Worm (Caenorhabditis elegans) whole organism, late embryonic: ENCODE data around the gene marc-5.

ENCODE experiments used
- ama-1 ChIP-seq: fragments of 150-350 bp; optimal IDR thresholded peaks from 2 replicates; lab custom pipeline; 2014
- ceh-34 ChIP-seq: sonication (generic microtip); optimal IDR thresholded peaks from 2 replicates; lab custom pipeline; 2016; ENCODE audit warnings: mild to moderate bottlenecking, missing genetic modification characterization, missing compliant biosample characterization
- fkh-10 ChIP-seq: fragments of 150-350 bp; optimal IDR thresholded peaks from 2 replicates; lab custom pipeline; 2014; ENCODE audit warnings: missing biosample characterization, missing genetic modification reagents, missing genetic modification characterization
- nfya-1 ChIP-seq: sonication (generic microtip); optimal IDR thresholded peaks from 2 replicates; lab custom pipeline; 2017; ENCODE audit warnings: missing genetic modification characterization, mild to moderate bottlenecking, missing compliant biosample characterization, antibody characterized with exemption, moderate library complexity
- unc-55 ChIP-seq: sonication (generic microtip); optimal IDR thresholded peaks from 2 replicates; lab custom pipeline; 2017; ENCODE audit warnings: missing biosample characterization, missing genetic modification reagents, missing genetic modification characterization

DNA sequence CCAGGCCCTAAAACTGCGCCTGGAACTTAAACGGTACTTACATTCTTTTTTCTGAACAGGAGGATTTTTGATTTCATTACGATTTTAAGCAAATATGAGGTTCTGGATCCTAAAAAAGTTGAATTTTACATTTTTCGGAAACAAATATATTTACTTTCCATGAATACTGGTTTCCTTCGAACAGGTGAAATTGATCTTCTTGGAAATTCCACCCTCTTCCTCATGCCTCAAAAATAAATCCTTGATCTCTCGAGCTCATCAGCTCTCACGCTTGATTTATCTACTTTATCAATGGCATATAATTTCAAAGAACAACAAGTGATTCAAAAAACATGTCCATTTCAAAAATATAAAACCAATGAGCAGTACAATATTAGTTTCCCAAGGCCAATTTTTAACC lies 8.2 kb upstream of the marc-5 start:
- TF ChIP-seq nfya-1 (tag; lab: Kevin White, UChicago), result no peak
- no peak for TF ChIP-seq fkh-10 (GFP tag; lab: Kevin White, UChicago)
- TF ChIP-seq ceh-34 (tag; lab: Kevin White, UChicago), result no peak
- TF ChIP-seq unc-55 (GFP tag; lab: Kevin White, UChicago), result no peak
- no peak for TF ChIP-seq ama-1 (lab: Kevin White, UChicago)
